Worm (Caenorhabditis elegans): ENCODE measurements around the gene elt-6.

The elt-6 gene

DNA sequence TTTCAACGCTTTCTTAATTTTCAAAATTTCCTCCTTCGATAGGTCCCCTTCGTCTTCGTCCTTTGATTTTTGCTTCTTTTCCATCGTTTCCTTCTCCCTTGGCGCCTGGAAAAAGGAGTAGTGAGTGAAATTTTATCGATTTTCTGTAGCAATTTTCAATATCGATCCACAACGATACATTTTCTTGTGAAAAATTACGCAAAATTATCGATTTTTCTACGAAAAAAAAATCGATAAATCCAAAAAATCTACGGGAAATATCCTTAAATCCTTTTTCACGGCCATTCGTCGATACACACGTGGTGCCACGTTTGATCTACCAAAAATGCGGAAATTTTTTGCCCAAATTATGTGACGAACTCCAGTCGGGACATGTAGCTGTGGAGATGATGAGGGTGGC lies 53.3 kb downstream of the elt-6 start:
- TF ChIP-seq mdl-1 (tag; optimal IDR thresholded peaks at IDR 0.05), result no peak
- no peak for TF ChIP-seq unc-39 (tag; optimal IDR thresholded peaks at IDR 0.05)
- TF ChIP-seq blmp-1 (tag; optimal IDR thresholded peaks at IDR 0.05; ENCODE audit: insufficient read depth), result no peak
- TF ChIP-seq F13H6.1 (tag; optimal IDR thresholded peaks at IDR 0.05), result no peak
- TF ChIP-seq nhr-77 (tag; optimal IDR thresholded peaks at IDR 0.05), result no peak
- no peak for TF ChIP-seq nhr-129 (tag; optimal IDR thresholded peaks at IDR 0.05)
- TF ChIP-seq sma-9 (GFP tag; optimal IDR thresholded peaks at IDR 0.05), result no peak
- TF ChIP-seq sma-9 (tag; optimal IDR thresholded peaks at IDR 0.05), result no peak
- no peak for TF ChIP-seq Y55F3AM.14 (GFP tag; optimal IDR thresholded peaks at IDR 0.05)
- TF ChIP-seq peb-1 (tag; optimal IDR thresholded peaks at IDR 0.05), result no peak
- no peak for TF ChIP-seq mab-5 (tag; optimal IDR thresholded peaks at IDR 0.05)
- TF ChIP-seq mbf-1 (tag; optimal IDR thresholded peaks at IDR 0.05), result no peak
- no peak for TF ChIP-seq aly-2 (tag; optimal IDR thresholded peaks at IDR 0.05)
- no peak for TF ChIP-seq lin-11 (tag; optimal IDR thresholded peaks at IDR 0.05)
- no peak for TF ChIP-seq nhr-23 (tag; optimal IDR thresholded peaks at IDR 0.05)
- TF ChIP-seq gmeb-1 (tag; optimal IDR thresholded peaks at IDR 0.05), result no peak
- no peak for TF ChIP-seq R02D3.7 (tag; optimal IDR thresholded peaks at IDR 0.05)

All from whole organism, L2 larva.